Worm (Caenorhabditis elegans) whole organism, L2 larva: ENCODE data around the gene msd-4.

ENCODE experiments used
- C34F6.9 ChIP-seq: fragments of 150-350 bp; optimal IDR thresholded peaks from 2 replicates; lab custom pipeline; 2014; ENCODE audit warnings: missing biosample characterization, missing genetic modification characterization
- F13H6.1 ChIP-seq: sonication (generic microtip); optimal IDR thresholded peaks from 2 replicates; lab custom pipeline; 2016; ENCODE audit warnings: missing genetic modification characterization, missing compliant biosample characterization
- aly-2 ChIP-seq: fragments of 150-350 bp; optimal IDR thresholded peaks from 2 replicates; lab custom pipeline; 2014; ENCODE audit warnings: missing biosample characterization, missing genetic modification characterization
- ztf-11 ChIP-seq: sonication (generic microtip); optimal IDR thresholded peaks from 2 replicates; lab custom pipeline; 2017; ENCODE audit warnings: missing biosample characterization, missing genetic modification characterization

ce11 chrIII:4906896-4907295 is 38.4 kb upstream of the msd-4 start, which contains the start of gene rom-1:
- TF ChIP-seq aly-2 (no peak), F13H6.1 (no peak), C34F6.9 (no peak), ztf-11 (tag; lab: Kevin White, UChicago) (no peak)
